Fruit fly (Drosophila melanogaster) whole organism, embryonic: ENCODE results near the gene CG15814.

ENCODE experiments used
- Atf6 ChIP-seq: fragments of 200-800 bp; sonication (Bioruptor generic); IDR thresholded peaks from 2 replicates; pipeline ENCODE4 v1.3.6; 2022; ENCODE audit warnings: missing biosample characterization, missing genetic modification characterization
- CG10274 ChIP-seq: fragments of 200-800 bp; sonication (Bioruptor generic); optimal IDR thresholded peaks from 3 replicates; lab custom pipeline; 2017; ENCODE audit warnings: missing biosample characterization, mild to moderate bottlenecking, missing genetic modification characterization
- CG10366 ChIP-seq: fragments of 200-800 bp; sonication (Bioruptor generic); IDR thresholded peaks from 2 replicates; pipeline ENCODE4 v1.3.6; 2022; ENCODE audit warnings: missing biosample characterization, missing genetic modification characterization
- CG10959 ChIP-seq: fragments of 200-800 bp; sonication (Bioruptor generic); IDR thresholded peaks from 2 replicates; pipeline ENCODE4 v1.3.6; 2022; ENCODE audit warnings: missing biosample characterization, missing genetic modification characterization
- CG11085 ChIP-seq: fragments of 200-800 bp; sonication (Bioruptor generic); IDR thresholded peaks from 2 replicates; pipeline ENCODE4 v1.3.6; 2022; ENCODE audit warnings: missing biosample characterization, missing genetic modification characterization
- CG12219 ChIP-seq: fragments of 200-800 bp; sonication (Bioruptor generic); optimal IDR thresholded peaks from 3 replicates; lab custom pipeline; 2018; ENCODE audit warnings: missing biosample characterization, mild to moderate bottlenecking, missing genetic modification characterization
- CG12659 ChIP-seq: fragments of 200-800 bp; sonication (Bioruptor generic); optimal IDR thresholded peaks from 3 replicates; lab custom pipeline; 2017; ENCODE audit warnings: mild to moderate bottlenecking, missing biosample characterization, missing genetic modification reagents, missing genetic modification characterization
- CG1603 ChIP-seq: fragments of 200-800 bp; sonication (Bioruptor generic); optimal IDR thresholded peaks from 2 replicates; lab custom pipeline; 2019; ENCODE audit warnings: missing biosample characterization, mild to moderate bottlenecking, missing genetic modification characterization, moderate library complexity
- CG1647 ChIP-seq: fragments of 200-800 bp; sonication (Bioruptor generic); optimal IDR thresholded peaks from 3 replicates; lab custom pipeline; 2016; ENCODE audit warnings: missing biosample characterization, missing genetic modification characterization
- CG16779 ChIP-seq: fragments of 200-800 bp; sonication (Bioruptor generic); IDR thresholded peaks from 2 replicates; pipeline ENCODE4 v1.3.6; 2022; ENCODE audit warnings: missing biosample characterization, missing genetic modification characterization
- CG16863 ChIP-seq: fragments of 200-800 bp; sonication (Bioruptor generic); optimal IDR thresholded peaks from 3 replicates; lab custom pipeline; 2016; ENCODE audit warnings: missing biosample characterization, missing genetic modification characterization
- CG31365 ChIP-seq: fragments of 200-800 bp; sonication (Bioruptor generic); optimal IDR thresholded peaks from 2 replicates; lab custom pipeline; 2018; ENCODE audit warnings: missing biosample characterization, mild to moderate bottlenecking, missing genetic modification characterization
- CG32767 ChIP-seq: fragments of 200-800 bp; sonication (Bioruptor generic); IDR thresholded peaks from 2 replicates; pipeline ENCODE4 v1.3.6; 2022; ENCODE audit warnings: missing biosample characterization, missing genetic modification characterization
- CG3281 ChIP-seq: fragments of 200-800 bp; sonication (Bioruptor generic); optimal IDR thresholded peaks from 3 replicates; lab custom pipeline; 2017; ENCODE audit warnings: missing biosample characterization, mild to moderate bottlenecking, missing genetic modification characterization
- CG4820 ChIP-seq: fragments of 200-800 bp; sonication (Bioruptor generic); optimal IDR thresholded peaks from 3 replicates; lab custom pipeline; 2016; ENCODE audit warnings: missing biosample characterization, missing genetic modification characterization
- CG7745 ChIP-seq: fragments of 200-800 bp; sonication (Bioruptor generic); optimal IDR thresholded peaks from 2 replicates; lab custom pipeline; 2018; ENCODE audit warnings: missing biosample characterization, mild to moderate bottlenecking, missing genetic modification characterization, moderate library complexity
- CG7786 ChIP-seq: fragments of 200-800 bp; sonication (Bioruptor generic); optimal IDR thresholded peaks from 2 replicates; lab custom pipeline; 2016; ENCODE audit warnings: missing biosample characterization, missing genetic modification characterization
- CG9932 ChIP-seq: fragments of 200-800 bp; sonication (Bioruptor generic); IDR thresholded peaks from 2 replicates; pipeline ENCODE4 v1.3.6; 2022; ENCODE audit warnings: missing biosample characterization, missing genetic modification characterization
- CrebB ChIP-seq: fragments of 200-800 bp; sonication (Bioruptor generic); optimal IDR thresholded peaks from 3 replicates; lab custom pipeline; 2018; ENCODE audit warnings: missing biosample characterization, mild to moderate bottlenecking, missing genetic modification characterization
- Dll ChIP-seq: fragments of 200-800 bp; sonication (Bioruptor generic); IDR thresholded peaks from 4 replicates; pipeline ENCODE4 v1.3.6; 2022; ENCODE audit warnings: missing biosample characterization, missing genetic modification characterization; ENCODE audit not compliant: partially characterized antibody
- Dp ChIP-seq: fragments of 200-800 bp; sonication (Bioruptor generic); optimal IDR thresholded peaks from 2 replicates; lab custom pipeline; 2018; ENCODE audit warnings: missing biosample characterization, mild to moderate bottlenecking, missing genetic modification characterization, moderate library complexity
- Drgx ChIP-seq: fragments of 200-800 bp; sonication (Bioruptor generic); IDR thresholded peaks from 2 replicates; pipeline ENCODE4 v1.3.6; 2022; ENCODE audit warnings: missing biosample characterization, missing genetic modification characterization
- E2f2 ChIP-seq: fragments of 200-800 bp; sonication (Bioruptor generic); IDR thresholded peaks from 2 replicates; pipeline ENCODE4 v1.3.6; 2022; ENCODE audit warnings: missing biosample characterization, missing genetic modification characterization
- GATAe ChIP-seq: fragments of 200-800 bp; sonication (Bioruptor generic); conservative IDR thresholded peaks from 2 replicates; pipeline ENCODE4 v1.3.6; 2022; ENCODE audit warnings: missing biosample characterization, missing genetic modification characterization
- HLH4C ChIP-seq: fragments of 200-800 bp; sonication (Bioruptor generic); IDR thresholded peaks from 3 replicates; pipeline ENCODE4 v1.3.6; 2022; ENCODE audit warnings: missing biosample characterization, missing genetic modification characterization; ENCODE audit not compliant: partially characterized antibody
- Hmr ChIP-seq: fragments of 200-800 bp; sonication (Bioruptor generic); optimal IDR thresholded peaks from 3 replicates; lab custom pipeline; 2017; ENCODE audit warnings: mild to moderate bottlenecking, missing biosample characterization, missing genetic modification reagents, missing genetic modification characterization
- Hr39 ChIP-seq: fragments of >200 bp; optimal IDR thresholded peaks from 2 replicates; lab custom pipeline; 2017
- Lim3 ChIP-seq: fragments of 200-800 bp; sonication (Bioruptor generic); IDR thresholded peaks from 2 replicates; pipeline ENCODE4 v1.3.6; 2022; ENCODE audit warnings: missing biosample characterization, missing genetic modification characterization
- NK7.1 ChIP-seq: fragments of 200-800 bp; sonication (Bioruptor generic); optimal IDR thresholded peaks from 3 replicates; lab custom pipeline; 2016; ENCODE audit warnings: missing biosample characterization, missing genetic modification characterization
- Ptx1 ChIP-seq: fragments of 200-800 bp; sonication (Bioruptor generic); IDR thresholded peaks from 2 replicates; pipeline ENCODE4 v1.3.6; 2022; ENCODE audit warnings: missing biosample characterization, missing genetic modification characterization
- Xbp1 ChIP-seq: fragments of 200-800 bp; sonication (Bioruptor generic); optimal IDR thresholded peaks from 3 replicates; lab custom pipeline; 2016; ENCODE audit warnings: missing biosample characterization, mild to moderate bottlenecking, missing genetic modification characterization
- Xrp1 ChIP-seq: fragments of 200-800 bp; sonication (Bioruptor generic); IDR thresholded peaks from 2 replicates; pipeline ENCODE4 v1.3.6; 2022; ENCODE audit warnings: missing biosample characterization, missing genetic modification characterization
- ase ChIP-seq: fragments of 200-800 bp; sonication (Bioruptor generic); IDR thresholded peaks from 3 replicates; pipeline ENCODE4 v1.3.6; 2022; ENCODE audit warnings: missing biosample characterization, missing genetic modification characterization
- az2 ChIP-seq: fragments of 200-800 bp; sonication (Bioruptor generic); optimal IDR thresholded peaks from 3 replicates; lab custom pipeline; 2016; ENCODE audit warnings: missing biosample characterization, missing genetic modification characterization
- bbx ChIP-seq: fragments of 200-800 bp; sonication (Bioruptor generic); IDR thresholded peaks from 2 replicates; pipeline ENCODE4 v1.3.6; 2022; ENCODE audit warnings: missing biosample characterization, missing genetic modification characterization; ENCODE audit not compliant: partially characterized antibody
- en ChIP-seq: fragments of 200-800 bp; sonication (Bioruptor generic); optimal IDR thresholded peaks from 2 replicates; lab custom pipeline; 2016; ENCODE audit warnings: missing biosample characterization, missing genetic modification characterization
- fd102C ChIP-seq: fragments of 200-800 bp; sonication (Bioruptor generic); optimal IDR thresholded peaks from 2 replicates; lab custom pipeline; 2018; ENCODE audit warnings: missing biosample characterization, mild to moderate bottlenecking, missing genetic modification characterization, moderate library complexity
- h ChIP-seq: fragments of >200 bp; optimal IDR thresholded peaks from 2 replicates; lab custom pipeline; 2017
- lab ChIP-seq: fragments of 200-800 bp; sonication (Bioruptor generic); optimal IDR thresholded peaks from 3 replicates; lab custom pipeline; 2017; ENCODE audit warnings: missing biosample characterization, missing genetic modification characterization, mild to moderate bottlenecking, moderate library complexity, missing genetic modification reagents
- lilli ChIP-seq: fragments of 200-800 bp; sonication (Bioruptor generic); optimal IDR thresholded peaks from 3 replicates; lab custom pipeline; 2016; ENCODE audit warnings: missing biosample characterization, missing genetic modification characterization
- nerfin-1 ChIP-seq: fragments of 200-800 bp; sonication (Bioruptor generic); optimal IDR thresholded peaks from 3 replicates; lab custom pipeline; 2019; ENCODE audit warnings: missing biosample characterization, mild to moderate bottlenecking, missing genetic modification characterization, moderate library complexity
- onecut ChIP-seq: fragments of 200-800 bp; sonication (Bioruptor generic); IDR thresholded peaks from 2 replicates; pipeline ENCODE4 v1.3.6; 2022; ENCODE audit warnings: missing biosample characterization, missing genetic modification characterization
- otp ChIP-seq: fragments of 200-800 bp; sonication (Bioruptor generic); IDR thresholded peaks from 3 replicates; pipeline ENCODE4, ENCODE4 v1.3.6; 2022; ENCODE audit warnings: missing biosample characterization, missing genetic modification characterization
- row ChIP-seq: fragments of 200-800 bp; sonication (Bioruptor generic); IDR thresholded peaks from 3 replicates; pipeline ENCODE4 v1.3.6; 2022; ENCODE audit warnings: missing biosample characterization, missing genetic modification characterization
- scrt ChIP-seq: fragments of 200-800 bp; sonication (Bioruptor generic); optimal IDR thresholded peaks from 2 replicates; lab custom pipeline; 2018; ENCODE audit warnings: missing biosample characterization, mild to moderate bottlenecking, missing genetic modification characterization, moderate library complexity
- sens-2 ChIP-seq: fragments of 200-800 bp; sonication (Bioruptor generic); IDR thresholded peaks from 2 replicates; pipeline ENCODE4 v1.3.6; 2022; ENCODE audit warnings: missing biosample characterization, missing genetic modification characterization
- tio ChIP-seq: fragments of 200-800 bp; sonication (Bioruptor generic); optimal IDR thresholded peaks from 2 replicates; lab custom pipeline; 2017; ENCODE audit warnings: missing biosample characterization, missing genetic modification characterization, inconsistent platforms
- tna ChIP-seq: fragments of 200-800 bp; sonication (Bioruptor generic); IDR thresholded peaks from 2 replicates; pipeline ENCODE4 v1.3.6; 2022; ENCODE audit warnings: missing biosample characterization, missing genetic modification characterization; ENCODE audit not compliant: partially characterized antibody
- wor ChIP-seq: fragments of 200-800 bp; sonication (Bioruptor generic); IDR thresholded peaks from 2 replicates; pipeline ENCODE4 v1.3.6; 2022; ENCODE audit warnings: missing biosample characterization, missing genetic modification characterization

The CG15814 gene

dm6 chrX:17881138-17882121, 31.3 kb upstream of the CG15814 start (continued):
- TF ChIP-seq Hr39 (lab: Kevin White, UChicago) (no peak), CG3281 (GFP tag; lab: Kevin White, UChicago) (peak; percentile 71), fd102C (GFP tag; lab: Kevin White, UChicago) (no peak), CG4820 (GFP tag; lab: Kevin White, UChicago) (no peak), lilli (GFP tag; lab: Kevin White, UChicago) (peak; percentile 82), onecut (GFP tag; lab: Robert Waterston, UW) (0 out of 2 replicates have a peak, but pooled peaks have one; percentile 8), CG1603 (tag; lab: Kevin White, UChicago) (peak; percentile 53), CG10274 (peak; percentile 29), Drgx (peak; percentile 79), GATAe (no peak), h (lab: Kevin White, UChicago) (no peak), CG10959 (GFP tag; lab: Robert Waterston, UW) (no peak), tna (GFP tag; lab: Robert Waterston, UW) (no peak), az2 (peak; percentile 26), CG7745 (tag; lab: Kevin White, UChicago) (no peak), CG9932 (peak; percentile 82), Xbp1 (GFP tag; lab: Kevin White, UChicago) (peak; percentile 58), Ptx1 (peak; percentile 75), CG11085 (GFP tag; lab: Robert Waterston, UW) (peak; percentile 57; the same call in 1 of the 2 replicates), Atf6 (GFP tag; lab: Robert Waterston, UW) (peak; percentile 61; the same call in 1 of the 2 replicates), CG16863 (GFP tag; lab: Kevin White, UChicago) (peak; percentile 39), CG31365 (tag; lab: Kevin White, UChicago) (peak; percentile 25), lab (GFP tag; lab: Kevin White, UChicago) (peak; percentile 76), otp (GFP tag; lab: Robert Waterston, UW) (no peak), Lim3 (no peak), CG12659 (peak; percentile 48), tio (peak; percentile 44), NK7.1 (no peak), CG1647 (GFP tag; lab: Kevin White, UChicago) (peak; percentile 47), CG16779 (GFP tag; lab: Robert Waterston, UW) (no peak), bbx (no peak), CG32767 (no peak), ase (GFP tag; lab: Robert Waterston, UW) (no peak), Dll (no peak), CG12219 (GFP tag; lab: Kevin White, UChicago) (peak; percentile 21), wor (GFP tag; lab: Robert Waterston, UW) (0 out of 2 replicates have a peak, but pooled peaks have one; percentile 23), sens-2 (GFP tag; lab: Robert Waterston, UW) (no peak), E2f2 (GFP tag; lab: Robert Waterston, UW) (no peak), nerfin-1 (no peak), CG7786 (GFP tag; lab: Kevin White, UChicago) (peak; percentile 72), Dp (GFP tag; lab: Kevin White, UChicago) (no peak), CG10366 (GFP tag; lab: Robert Waterston, UW) (peak; percentile 62), en (GFP tag; lab: Kevin White, UChicago) (no peak), HLH4C (GFP tag; lab: Robert Waterston, UW) (no peak), scrt (peak; percentile 33), Hmr (GFP tag; lab: Kevin White, UChicago) (peak; percentile 43), Xrp1 (GFP tag; lab: Robert Waterston, UW) (no peak), row (peak; percentile 64), CrebB (tag; lab: Kevin White, UChicago) (no peak)
